Worm (Caenorhabditis elegans) whole organism, late embryonic: Measurements from ENCODE around the gene gst-9.

ENCODE experiments used
- K02D7.2 ChIP-seq: sonication (generic microtip); optimal IDR thresholded peaks from 2 replicates; lab custom pipeline; 2017; ENCODE audit warnings: mild to moderate bottlenecking, missing genetic modification characterization, missing compliant biosample characterization
- T23F11.4 ChIP-seq: fragments of 200-800 bp; sonication (Bioruptor generic); optimal IDR thresholded peaks from 2 replicates; lab custom pipeline; 2018; ENCODE audit warnings: mild to moderate bottlenecking, missing genetic modification characterization, missing compliant biosample characterization
- ama-1 ChIP-seq: fragments of 150-350 bp; optimal IDR thresholded peaks from 2 replicates; lab custom pipeline; 2014
- ceh-34 ChIP-seq: sonication (generic microtip); optimal IDR thresholded peaks from 2 replicates; lab custom pipeline; 2016; ENCODE audit warnings: mild to moderate bottlenecking, missing genetic modification characterization, missing compliant biosample characterization
- eyg-1 ChIP-seq: sonication (generic microtip); optimal IDR thresholded peaks from 2 replicates; lab custom pipeline; 2016; ENCODE audit warnings: missing genotype, missing genetic modification characterization, missing compliant biosample characterization
- fkh-10 ChIP-seq: fragments of 150-350 bp; optimal IDR thresholded peaks from 2 replicates; lab custom pipeline; 2014; ENCODE audit warnings: missing biosample characterization, missing genetic modification reagents, missing genetic modification characterization
- hlh-30 ChIP-seq: sonication (generic microtip); optimal IDR thresholded peaks from 2 replicates; lab custom pipeline; 2017; ENCODE audit warnings: antibody characterized with exemption, missing genetic modification characterization, missing compliant biosample characterization; ENCODE audit not compliant: insufficient read depth
- lin-11 ChIP-seq: fragments of 200-800 bp; sonication (Bioruptor generic); optimal IDR thresholded peaks from 2 replicates; lab custom pipeline; 2018; ENCODE audit warnings: mild to moderate bottlenecking, missing genetic modification characterization, missing compliant biosample characterization
- madf-2 ChIP-seq: sonication (generic microtip); optimal IDR thresholded peaks from 2 replicates; lab custom pipeline; 2017; ENCODE audit warnings: missing genetic modification characterization, missing compliant biosample characterization

ce11 chrII:4866045-4866444 lies 25.3 kb upstream of the gst-9 start:
- no peak for TF ChIP-seq ama-1 (lab: Kevin White, UChicago)
- no peak for TF ChIP-seq hlh-30
- TF ChIP-seq T23F11.4 (GFP tag; lab: Kevin White, UChicago) = no peak
- TF ChIP-seq eyg-1 (tag; lab: Kevin White, UChicago) = no peak
- no peak for TF ChIP-seq ceh-34 (tag; lab: Kevin White, UChicago)
- no peak for TF ChIP-seq madf-2 (tag; lab: Kevin White, UChicago)
- no peak for TF ChIP-seq fkh-10
- TF ChIP-seq lin-11 (tag; lab: Kevin White, UChicago) = no peak
- TF ChIP-seq K02D7.2 = no peak
